Worm (Caenorhabditis elegans): Measurements from ENCODE around the gene pmp-2.

ce11 chrII:6930072-6930471, 42.5 kb upstream of the pmp-2 start:
- TF ChIP-seq egl-27 (tag; optimal IDR thresholded peaks at IDR 0.05) (no peak), ceh-16 (tag; optimal IDR thresholded peaks at IDR 0.05) (no peak), nhr-12 (tag; optimal IDR thresholded peaks at IDR 0.05) (no peak), elt-3 (tag; optimal IDR thresholded peaks at IDR 0.05) (no peak), ztf-11 (tag; optimal IDR thresholded peaks at IDR 0.05) (no peak), unc-39 (tag; optimal IDR thresholded peaks at IDR 0.05) (no peak), nhr-25 (tag; optimal IDR thresholded peaks at IDR 0.05) (no peak), R02D3.7 (tag; optimal IDR thresholded peaks at IDR 0.05) (no peak)

Measured in whole organism, L3 larva.